Fruit fly (Drosophila melanogaster): ENCODE results near the gene pst.

The pst gene

dm6 chr3L:7344965-7345427 lies 15.1 kb downstream of the pst start, which contains the start of gene Cln7 (continued):
- no peak for TF ChIP-seq pdm3 (GFP tag; optimal IDR thresholded peaks at IDR 0.05)
- TF ChIP-seq CG34406 (GFP tag; optimal IDR thresholded peaks at IDR 0.05) = peak; percentile 54
- TF ChIP-seq cyc (GFP tag; optimal IDR thresholded peaks at IDR 0.05) = no peak
- TF ChIP-seq CG31627 (GFP tag; optimal IDR thresholded peaks at IDR 0.05) = no peak
- TF ChIP-seq Sox14 (GFP tag; optimal IDR thresholded peaks at IDR 0.05) = peak; percentile 88
- TF ChIP-seq CG6163 (GFP tag; IDR thresholded peaks at IDR 0.05) = peak; percentile 90
- TF ChIP-seq CG6276 (GFP tag; optimal IDR thresholded peaks at IDR 0.05) = peak; percentile 26
- TF ChIP-seq Ets21C (GFP tag; optimal IDR thresholded peaks at IDR 0.05) = no peak
- TF ChIP-seq CG4318 (GFP tag; optimal IDR thresholded peaks at IDR 0.05) = no peak
- peak; percentile 30 for TF ChIP-seq CG7368 (GFP tag; optimal IDR thresholded peaks at IDR 0.05)
- TF ChIP-seq Eip78C (GFP tag) = peak; percentile 83
- TF ChIP-seq Blimp-1 (GFP tag; optimal IDR thresholded peaks at IDR 0.05) = peak; percentile 2
- no peak for TF ChIP-seq CG32006 (GFP tag; optimal IDR thresholded peaks at IDR 0.05)
- TF ChIP-seq CG3919 (GFP tag; optimal IDR thresholded peaks at IDR 0.05) = peak; percentile 47
- no peak for TF ChIP-seq Gug (GFP tag; IDR thresholded peaks at IDR 0.05)
- no peak for TF ChIP-seq acj6 (GFP tag; optimal IDR thresholded peaks at IDR 0.05)
- no peak for TF ChIP-seq lz (GFP tag; optimal IDR thresholded peaks at IDR 0.05)
- no peak for TF ChIP-seq CG8319 (GFP tag; optimal IDR thresholded peaks at IDR 0.05)
- peak; percentile 69 for TF ChIP-seq CG16779 (tag; optimal IDR thresholded peaks at IDR 0.05)
- TF ChIP-seq OdsH (GFP tag; optimal IDR thresholded peaks at IDR 0.05) = no peak
- no peak for TF ChIP-seq Hr39 (GFP tag; optimal IDR thresholded peaks at IDR 0.05)
- TF ChIP-seq Hr4 (GFP tag; optimal IDR thresholded peaks at IDR 0.05) = no peak
- TF ChIP-seq Sox15 (GFP tag; optimal IDR thresholded peaks at IDR 0.05) = no peak
- no peak; the same call in 1 of the 2 replicates for TF ChIP-seq CG11294 (GFP tag; IDR thresholded peaks at IDR 0.05)

- TF ChIP-seq Sox14 (GFP tag; optimal IDR thresholded peaks at IDR 0.05) = no peak
- no peak for TF ChIP-seq fd85E (GFP tag; optimal IDR thresholded peaks at IDR 0.05)
- TF ChIP-seq eg (GFP tag; IDR thresholded peaks at IDR 0.05) = no peak
- no peak for TF ChIP-seq CG3919 (GFP tag; optimal IDR thresholded peaks at IDR 0.05)
- TF ChIP-seq fkh (GFP tag; optimal IDR thresholded peaks at IDR 0.05) = no peak
- TF ChIP-seq CG34406 (GFP tag; optimal IDR thresholded peaks at IDR 0.05) = no peak
- no peak for TF ChIP-seq CG8632 (GFP tag; optimal IDR thresholded peaks at IDR 0.05)
- no peak for TF ChIP-seq pdm3 (GFP tag; optimal IDR thresholded peaks at IDR 0.05)
- TF ChIP-seq Eip75B (GFP tag; optimal IDR thresholded peaks at IDR 0.05) = no peak
- no peak for TF ChIP-seq CG6792 (GFP tag; optimal IDR thresholded peaks at IDR 0.05)
- no peak for TF ChIP-seq CG11762 (GFP tag; optimal IDR thresholded peaks at IDR 0.05; ENCODE audit: insufficient read depth)
- no peak for TF ChIP-seq CG4318 (GFP tag; optimal IDR thresholded peaks at IDR 0.05)
- TF ChIP-seq fd59A (GFP tag; optimal IDR thresholded peaks at IDR 0.05) = no peak
- no peak for TF ChIP-seq dsx (GFP tag; optimal IDR thresholded peaks at IDR 0.05; ENCODE audit: poor library complexity, severe bottlenecking)
- no peak for TF ChIP-seq CG6854 (GFP tag; optimal IDR thresholded peaks at IDR 0.05)
- TF ChIP-seq CG10669 (GFP tag; optimal IDR thresholded peaks at IDR 0.05) = no peak
- TF ChIP-seq Hr38 (GFP tag; optimal IDR thresholded peaks at IDR 0.05) = no peak
- no peak for TF ChIP-seq spab (GFP tag; optimal IDR thresholded peaks at IDR 0.05)
- TF ChIP-seq achi (GFP tag; optimal IDR thresholded peaks at IDR 0.05) = no peak
- no peak for TF ChIP-seq Ets96B (tag; optimal IDR thresholded peaks at IDR 0.05)
Observed at dm6 chr3L:7344001-7344400, 16.1 kb downstream of the pst start.

dm6 chr3L:7339216-7339742 lies 20.8 kb downstream of the pst start, which contains the start of the genes lark and eco:
Gene lark, plus strand, starts transcription at chr3L:7339266.
Gene eco, minus strand, starts transcription at chr3L:7339340.
- peak; percentile 6; the same call in 1 of the 3 replicates for TF ChIP-seq eg (GFP tag; IDR thresholded peaks at IDR 0.05)
- peak; percentile 60 for TF ChIP-seq Eip78C (GFP tag)
- peak; percentile 13 for TF ChIP-seq esn (GFP tag; optimal IDR thresholded peaks at IDR 0.05)
- no peak for TF ChIP-seq Sox15 (GFP tag; optimal IDR thresholded peaks at IDR 0.05)
- TF ChIP-seq CG6854 (GFP tag; optimal IDR thresholded peaks at IDR 0.05) = peak; percentile 68
- TF ChIP-seq CG15336 (GFP tag; IDR thresholded peaks at IDR 0.05) = peak; percentile 57
- no peak for TF ChIP-seq Hr4 (GFP tag; optimal IDR thresholded peaks at IDR 0.05)
